Fruit fly (Drosophila melanogaster) whole organism, prepupa: ENCODE data around the gene tey.

ENCODE experiments used
- Blimp-1 ChIP-seq: fragments of 200-800 bp; sonication (Bioruptor generic); optimal IDR thresholded peaks from 3 replicates; lab custom pipeline; 2017; ENCODE audit warnings: missing biosample characterization, missing genetic modification characterization, mild to moderate bottlenecking, moderate library complexity, missing genetic modification reagents
- CG10631 ChIP-seq: fragments of 200-800 bp; sonication (Bioruptor generic); optimal IDR thresholded peaks from 2 replicates; lab custom pipeline; 2016; ENCODE audit warnings: missing biosample characterization, missing genetic modification characterization
- CG6792 ChIP-seq: fragments of 200-800 bp; sonication (Bioruptor generic); optimal IDR thresholded peaks from 3 replicates; lab custom pipeline; 2016; ENCODE audit warnings: missing biosample characterization, missing genetic modification characterization
- CG6808 ChIP-seq: fragments of 200-800 bp; sonication (Bioruptor generic); optimal IDR thresholded peaks from 3 replicates; lab custom pipeline; 2017; ENCODE audit warnings: missing biosample characterization, missing genetic modification characterization, mild to moderate bottlenecking, moderate library complexity, missing genetic modification reagents
- Eip78C ChIP-seq: fragments of 200-800 bp; sonication (Bioruptor generic); peaks from one replicate; lab custom pipeline; 2016; ENCODE audit warnings: missing biosample characterization, missing genetic modification characterization
- OdsH ChIP-seq: fragments of 200-800 bp; sonication (Bioruptor generic); optimal IDR thresholded peaks from 3 replicates; lab custom pipeline; 2016; ENCODE audit warnings: missing biosample characterization, missing genetic modification characterization
- Sox14 ChIP-seq: fragments of 200-800 bp; sonication (Bioruptor generic); optimal IDR thresholded peaks from 3 replicates; lab custom pipeline; 2016; ENCODE audit warnings: missing biosample characterization, missing genetic modification characterization
- cyc ChIP-seq: fragments of 200-800 bp; sonication (Bioruptor generic); optimal IDR thresholded peaks from 3 replicates; lab custom pipeline; 2016; ENCODE audit warnings: missing biosample characterization, missing genetic modification characterization
- dac ChIP-seq: fragments of 200-800 bp; sonication (Bioruptor generic); optimal IDR thresholded peaks from 2 replicates; lab custom pipeline; 2017; ENCODE audit warnings: missing biosample characterization, mild to moderate bottlenecking, missing genetic modification characterization
- salr ChIP-seq, 2 experiments: fragments of 200-800 bp; sonication (Bioruptor generic); optimal IDR thresholded peaks; 3 replicates each; lab custom pipeline; 2016 to 2018; ENCODE audit warnings: missing biosample characterization in 2 of 2, missing genetic modification characterization in 2 of 2, mild to moderate bottlenecking in 1 of 2
- spab ChIP-seq: fragments of 200-800 bp; sonication (Bioruptor generic); optimal IDR thresholded peaks from 2 replicates; lab custom pipeline; 2017; ENCODE audit warnings: missing biosample characterization, mild to moderate bottlenecking, missing genetic modification characterization, missing genetic modification reagents

- TF ChIP-seq salr (GFP tag; optimal IDR thresholded peaks at IDR 0.05; lab: Kevin White, UChicago) (no peak), CG6808 (GFP tag; lab: Kevin White, UChicago) (no peak), Eip78C (peak; percentile 30), OdsH (GFP tag; lab: Kevin White, UChicago) (no peak), dac (no peak), Blimp-1 (no peak), CG10631 (GFP tag; lab: Kevin White, UChicago) (no peak), spab (GFP tag; lab: Kevin White, UChicago) (no peak), CG6792 (GFP tag; lab: Kevin White, UChicago) (no peak), cyc (GFP tag; lab: Kevin White, UChicago) (no peak), Sox14 (GFP tag; lab: Kevin White, UChicago) (no peak)
Observed at dm6 chr3L:19650121-19650520, 13.8 kb downstream of the tey start.
